Worm (Caenorhabditis elegans) whole organism, young adult: Measurements from ENCODE around the gene C16C8.5.

ENCODE experiments used
- Y79H2A.3 ChIP-seq: fragments of 200-800 bp; sonication (Bioruptor generic); conservative IDR thresholded peaks from 2 replicates; pipeline ENCODE4 v1.3.6; 2022; ENCODE audit warnings: missing genetic modification reagents, missing genetic modification characterization, missing compliant biosample characterization
- ama-1 ChIP-seq, 3 experiments: fragments of 150-350 bp in 1 of 3; sonication (generic microtip) in 2 of 3; optimal IDR thresholded peaks; 2 replicates each; lab custom pipeline; 2014 to 2018; ENCODE audit warnings: missing biosample characterization in 2 of 3, missing genetic modification characterization in 2 of 3, missing genetic modification reagents in 2 of 3
- dpff-1 ChIP-seq: sonication (generic microtip); optimal IDR thresholded peaks from 2 replicates; lab custom pipeline; 2017; ENCODE audit warnings: mild to moderate bottlenecking, missing genetic modification characterization, missing compliant biosample characterization
- egl-44 ChIP-seq: fragments of 200-800 bp; sonication (Bioruptor generic); IDR thresholded peaks from 2 replicates; pipeline ENCODE4 v1.3.6; 2022; ENCODE audit warnings: missing genetic modification reagents, missing genetic modification characterization, missing compliant biosample characterization
- let-526 ChIP-seq: fragments of 200-800 bp; sonication (Bioruptor generic); IDR thresholded peaks from 2 replicates; pipeline ENCODE4 v1.3.6; 2022; ENCODE audit warnings: missing genetic modification reagents, missing genetic modification characterization, missing compliant biosample characterization
- mxl-1 ChIP-seq: sonication (generic microtip); optimal IDR thresholded peaks from 2 replicates; lab custom pipeline; 2016; ENCODE audit warnings: missing genetic modification characterization, missing compliant biosample characterization
- nhr-27 ChIP-seq: fragments of 200-800 bp; sonication (Bioruptor generic); optimal IDR thresholded peaks from 2 replicates; lab custom pipeline; 2018; ENCODE audit warnings: mild to moderate bottlenecking, missing genetic modification characterization, moderate library complexity, missing compliant biosample characterization
- pha-4 ChIP-seq: fragments of 150-350 bp; sonication (generic microtip); optimal IDR thresholded peaks from 2 replicates; lab custom pipeline; 2014; ENCODE audit warnings: missing biosample characterization, missing genetic modification reagents, missing genetic modification characterization
- snpc-4 ChIP-seq, 5 experiments: fragments of 150-350 bp in 1 of 5; sonication (generic microtip) in 4 of 5; optimal IDR thresholded peaks; 2 replicates each; lab custom pipeline; 2014 to 2018; ENCODE audit warnings: missing genetic modification characterization in 5 of 5, missing biosample characterization in 3 of 5, antibody characterized with exemption in 2 of 5, mild to moderate bottlenecking in 2 of 5, missing compliant biosample characterization in 2 of 5, missing genotype in 2 of 5, moderate library complexity in 2 of 5, missing genetic modification reagents in 1 of 5
- ztf-22 ChIP-seq: fragments of 200-800 bp; sonication (Bioruptor generic); optimal IDR thresholded peaks from 2 replicates; lab custom pipeline; 2018; ENCODE audit warnings: mild to moderate bottlenecking, missing genetic modification characterization, moderate library complexity, missing compliant biosample characterization

DNA sequence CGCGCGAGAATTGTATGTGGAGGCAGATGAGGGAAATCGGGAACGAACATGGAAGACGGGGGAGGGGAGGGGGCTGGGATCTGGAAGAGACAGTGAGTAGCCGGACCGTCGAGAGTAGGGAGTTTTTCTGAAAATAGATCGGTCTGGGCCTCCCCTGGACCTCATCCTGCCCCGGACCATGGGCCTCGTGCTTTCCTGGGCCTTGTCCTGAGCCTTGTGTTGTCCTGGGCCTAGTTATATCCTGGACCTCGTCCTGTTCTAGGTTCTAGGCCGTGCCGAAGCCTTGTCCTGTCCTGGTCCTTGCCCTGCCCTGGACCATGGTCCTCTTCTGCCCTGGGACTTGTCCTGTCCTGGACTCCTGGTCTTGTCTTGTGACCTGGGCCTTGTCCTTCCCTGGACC lies 7.8 kb downstream of the C16C8.5 start:
- TF ChIP-seq Y79H2A.3 (GFP tag; lab: Robert Waterston, UW) (no peak), ama-1 (optimal IDR thresholded peaks at IDR 0.05; lab: Kevin White, UChicago) (no peak), ama-1 (GFP tag; optimal IDR thresholded peaks at IDR 0.05; lab: Kevin White, UChicago) (no peak), dpff-1 (no peak), pha-4 (tag; lab: Kevin White, UChicago) (no peak), nhr-27 (tag; lab: Kevin White, UChicago) (no peak), egl-44 (no peak), mxl-1 (tag; lab: Kevin White, UChicago) (no peak), snpc-4 (GFP tag; optimal IDR thresholded peaks at IDR 0.05; lab: Kevin White, UChicago) (no peak), snpc-4 (tag; optimal IDR thresholded peaks at IDR 0.05; lab: Kevin White, UChicago) (no peak), let-526 (GFP tag; lab: Robert Waterston, UW) (no peak), ztf-22 (GFP tag; lab: Kevin White, UChicago) (no peak)
